Worm (Caenorhabditis elegans): ENCODE measurements around the gene F09E5.7.

The F09E5.7 gene

DNA sequence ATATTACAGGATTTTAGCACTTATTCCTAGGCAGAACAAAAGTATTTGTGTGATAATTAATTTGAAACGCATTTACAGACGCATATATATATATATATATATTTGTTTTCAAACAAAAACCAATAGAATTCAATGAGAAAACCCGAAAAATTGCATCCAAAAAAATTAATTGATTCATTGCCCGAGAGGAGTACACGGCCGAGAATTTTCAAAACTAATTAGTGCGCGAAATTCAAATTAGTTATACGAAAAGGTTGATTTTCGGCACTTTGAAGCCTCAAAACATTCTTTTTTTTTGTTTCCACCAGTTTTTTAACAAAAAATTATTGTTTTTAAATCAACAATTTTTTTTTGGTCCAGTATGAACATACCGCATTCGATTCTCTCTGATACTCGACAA lies 39.5 kb downstream of the F09E5.7 start:
- TF ChIP-seq elt-2 (tag; optimal IDR thresholded peaks at IDR 0.05) (peak; percentile 2), C08G9.2 (tag; optimal IDR thresholded peaks at IDR 0.05) (no peak)

ce11 chrII:5393090-5393489 lies 41.2 kb downstream of the F09E5.7 start, which contains the start of gene brap-2:
Gene brap-2, minus strand, starts transcription at chrII:5393190.
- TF ChIP-seq sox-4 (tag; optimal IDR thresholded peaks at IDR 0.05) (no peak), ahr-1 (tag; optimal IDR thresholded peaks at IDR 0.05) (no peak), eyg-1 (tag; optimal IDR thresholded peaks at IDR 0.05) (no peak), ceh-9 (tag; optimal IDR thresholded peaks at IDR 0.05) (no peak), C38D4.7 (GFP tag; optimal IDR thresholded peaks at IDR 0.05) (no peak), ceh-31 (tag; optimal IDR thresholded peaks at IDR 0.05) (no peak), lim-6 (tag; optimal IDR thresholded peaks at IDR 0.05) (no peak), T23F11.4 (GFP tag; optimal IDR thresholded peaks at IDR 0.05) (no peak), pqm-1 (tag; optimal IDR thresholded peaks at IDR 0.05) (no peak), unc-42 (tag; optimal IDR thresholded peaks at IDR 0.05) (no peak), fax-1 (tag; optimal IDR thresholded peaks at IDR 0.05) (no peak), gmeb-2 (tag; optimal IDR thresholded peaks at IDR 0.05) (no peak), pha-2 (tag; optimal IDR thresholded peaks at IDR 0.05) (no peak)

DNA sequence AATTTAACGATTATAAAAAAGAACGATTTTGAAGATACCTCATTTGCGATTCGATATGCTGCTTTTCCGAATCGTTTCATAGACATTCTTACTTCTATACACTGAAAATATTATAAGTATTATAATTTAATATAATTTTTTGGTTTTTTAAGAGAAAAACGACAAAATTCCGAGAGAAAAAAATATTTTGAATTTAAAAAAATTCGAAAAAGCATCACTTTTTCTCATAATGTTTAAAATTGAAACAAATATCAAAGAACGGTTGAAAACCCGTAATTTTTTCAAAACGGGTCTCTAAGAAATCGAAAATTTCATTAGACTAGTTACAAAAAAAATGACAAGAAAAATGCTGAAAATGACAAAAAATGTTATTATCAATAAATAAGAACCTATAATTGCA lies 43.7 kb downstream of the F09E5.7 start, which contains the start of gene pink-1:
Gene pink-1 (minus strand): TSS at position 101 of the 400 bp plus-strand sequence.
- no peak for TF ChIP-seq hlh-13 (GFP tag; optimal IDR thresholded peaks at IDR 0.05)
- no peak for TF ChIP-seq nhr-11 (tag; optimal IDR thresholded peaks at IDR 0.05)
- TF ChIP-seq nfya-1 (tag; optimal IDR thresholded peaks at IDR 0.05) = no peak
- TF ChIP-seq fkh-10 (GFP tag; optimal IDR thresholded peaks at IDR 0.05) = no peak
- no peak for TF ChIP-seq K09A11.1 (tag; optimal IDR thresholded peaks at IDR 0.05; ENCODE audit: insufficient read depth)

DNA sequence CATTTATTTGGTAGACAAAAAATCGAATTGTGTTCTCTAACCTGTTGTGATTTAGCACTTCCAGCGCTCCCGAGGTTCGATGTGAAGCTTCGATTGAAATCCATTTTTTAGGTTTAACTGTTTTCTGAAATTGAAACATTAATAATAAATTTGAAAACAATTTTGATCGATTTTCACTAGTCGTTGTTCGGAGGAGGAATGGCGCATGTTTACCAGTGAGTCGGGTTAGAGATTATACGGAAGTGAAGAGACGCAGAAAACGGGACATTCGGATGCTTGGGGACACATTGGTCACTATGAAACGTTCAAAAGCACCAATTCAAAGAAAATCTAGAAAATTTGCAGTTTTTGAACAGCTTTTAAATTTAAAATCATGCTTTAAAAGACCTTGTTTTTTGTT lies 46.9 kb downstream of the F09E5.7 start, which contains the start of gene fbxl-3:
Gene fbxl-3 (minus strand): TSS at position 124 of the 400 bp plus-strand sequence.
- no peak for TF ChIP-seq dve-1 (tag; optimal IDR thresholded peaks at IDR 0.05)
- no peak for TF ChIP-seq tbx-7 (tag; optimal IDR thresholded peaks at IDR 0.05)
- no peak for TF ChIP-seq ceh-22 (tag; optimal IDR thresholded peaks at IDR 0.05)
- TF ChIP-seq F13H6.1 (tag; optimal IDR thresholded peaks at IDR 0.05) = no peak

- TF ChIP-seq hlh-6 (tag; optimal IDR thresholded peaks at IDR 0.05) (no peak), hlh-15 (tag; optimal IDR thresholded peaks at IDR 0.05) (no peak), ahr-1 (tag; optimal IDR thresholded peaks at IDR 0.05) (no peak), sox-2 (GFP tag; IDR thresholded peaks at IDR 0.05) (no peak; the same call in 1 of the 2 replicates), K09A11.1 (tag; optimal IDR thresholded peaks at IDR 0.05; ENCODE audit: insufficient read depth) (peak; percentile 82), dmd-4 (tag; optimal IDR thresholded peaks at IDR 0.05; ENCODE audit: borderline replicate concordance) (no peak), fkh-6 (tag; optimal IDR thresholded peaks at IDR 0.05) (no peak), tbx-7 (tag; optimal IDR thresholded peaks at IDR 0.05) (no peak), odd-2 (tag; optimal IDR thresholded peaks at IDR 0.05) (peak; percentile 64), pat-9 (tag; optimal IDR thresholded peaks at IDR 0.05) (peak; percentile 30), pha-2 (tag; optimal IDR thresholded peaks at IDR 0.05) (peak; percentile 32), ceh-19 (GFP tag; optimal IDR thresholded peaks at IDR 0.05) (no peak), ceh-24 (tag; optimal IDR thresholded peaks at IDR 0.05) (no peak), sox-4 (tag; optimal IDR thresholded peaks at IDR 0.05) (peak; percentile 55), ceh-31 (tag; optimal IDR thresholded peaks at IDR 0.05) (peak; percentile 11), ceh-18 (tag; optimal IDR thresholded peaks at IDR 0.05) (no peak), syd-9 (tag; optimal IDR thresholded peaks at IDR 0.05) (no peak), ceh-34 (tag; optimal IDR thresholded peaks at IDR 0.05) (no peak), ceh-6 (GFP tag; optimal IDR thresholded peaks at IDR 0.05) (no peak), rnt-1 (tag; optimal IDR thresholded peaks at IDR 0.05) (no peak), nhr-11 (tag; optimal IDR thresholded peaks at IDR 0.05) (no peak), pqm-1 (tag; optimal IDR thresholded peaks at IDR 0.05) (no peak), eyg-1 (tag; optimal IDR thresholded peaks at IDR 0.05) (no peak), elt-2 (tag; optimal IDR thresholded peaks at IDR 0.05) (no peak), tbx-2 (tag; optimal IDR thresholded peaks at IDR 0.05) (peak; percentile 50), sdc-2 (tag; optimal IDR thresholded peaks at IDR 0.05) (no peak), ref-2 (tag; optimal IDR thresholded peaks at IDR 0.05) (peak; percentile 26), pag-3 (tag; optimal IDR thresholded peaks at IDR 0.05; ENCODE audit: borderline replicate concordance) (no peak), mec-3 (tag; optimal IDR thresholded peaks at IDR 0.05; ENCODE audit: borderline replicate concordance) (no peak), ceh-14 (tag; optimal IDR thresholded peaks at IDR 0.05) (peak; percentile 43)
Observed at ce11 chrII:5399201-5399600, 47.3 kb downstream of the F09E5.7 start, which contains the start of gene mog-5. Gene mog-5, plus strand, starts transcription at chrII:5399538.
